Worm (Caenorhabditis elegans) whole organism, L2 larva: ENCODE results near the gene srdh-1.

Experiments used
- C34F6.9 ChIP-seq: fragments of 150-350 bp; optimal IDR thresholded peaks from 2 replicates; lab custom pipeline; 2014; ENCODE audit warnings: missing biosample characterization, missing genetic modification characterization
- F13H6.1 ChIP-seq: sonication (generic microtip); optimal IDR thresholded peaks from 2 replicates; lab custom pipeline; 2016; ENCODE audit warnings: missing genetic modification characterization, missing compliant biosample characterization
- R02D3.7 ChIP-seq: fragments of 150-350 bp; optimal IDR thresholded peaks from 2 replicates; lab custom pipeline; 2014; ENCODE audit warnings: missing biosample characterization, missing genetic modification characterization
- ZK546.5 ChIP-seq: sonication (generic microtip); optimal IDR thresholded peaks from 2 replicates; lab custom pipeline; 2017; ENCODE audit warnings: missing biosample characterization, missing genetic modification characterization
- alr-1 ChIP-seq: fragments of 150-350 bp; optimal IDR thresholded peaks from 2 replicates; lab custom pipeline; 2014; ENCODE audit warnings: missing biosample characterization, missing genetic modification characterization
- aly-2 ChIP-seq: fragments of 150-350 bp; optimal IDR thresholded peaks from 2 replicates; lab custom pipeline; 2014; ENCODE audit warnings: missing biosample characterization, missing genetic modification characterization
- ama-1 ChIP-seq: fragments of 150-350 bp; optimal IDR thresholded peaks from 2 replicates; lab custom pipeline; 2018; ENCODE audit warnings: inconsistent platforms
- blmp-1 ChIP-seq: sonication (generic microtip); optimal IDR thresholded peaks from 2 replicates; lab custom pipeline; 2017; ENCODE audit warnings: missing genetic modification characterization, mild to moderate bottlenecking, missing compliant biosample characterization, antibody characterized with exemption, moderate library complexity; ENCODE audit not compliant: insufficient read depth
- ceh-16 ChIP-seq: fragments of 150-350 bp; optimal IDR thresholded peaks from 2 replicates; lab custom pipeline; 2014; ENCODE audit warnings: missing biosample characterization, missing genetic modification characterization
- ceh-82 ChIP-seq: fragments of 150-350 bp; optimal IDR thresholded peaks from 2 replicates; lab custom pipeline; 2014; ENCODE audit warnings: missing biosample characterization, missing genetic modification characterization
- crh-2 ChIP-seq: sonication (generic microtip); optimal IDR thresholded peaks from 2 replicates; lab custom pipeline; 2017; ENCODE audit warnings: missing biosample characterization, missing genetic modification characterization
- dmd-4 ChIP-seq: sonication (generic microtip); optimal IDR thresholded peaks from 2 replicates; lab custom pipeline; 2017; ENCODE audit warnings: missing biosample characterization, missing genetic modification characterization
- egl-27 ChIP-seq: sonication (generic microtip); optimal IDR thresholded peaks from 3 replicates; lab custom pipeline; 2017; ENCODE audit warnings: missing biosample characterization, missing genetic modification reagents, missing genetic modification characterization
- elt-1 ChIP-seq: fragments of 150-350 bp; optimal IDR thresholded peaks from 2 replicates; lab custom pipeline; 2014; ENCODE audit warnings: missing biosample characterization, missing genetic modification characterization
- fos-1 ChIP-seq: fragments of 150-350 bp; optimal IDR thresholded peaks from 2 replicates; lab custom pipeline; 2014; ENCODE audit warnings: missing biosample characterization, missing genetic modification characterization
- gmeb-1 ChIP-seq: fragments of 150-350 bp; optimal IDR thresholded peaks from 2 replicates; lab custom pipeline; 2014; ENCODE audit warnings: missing biosample characterization, missing genetic modification characterization
- lin-39 ChIP-seq: fragments of 150-350 bp; optimal IDR thresholded peaks from 2 replicates; lab custom pipeline; 2014; ENCODE audit warnings: missing biosample characterization, missing genetic modification reagents, missing genetic modification characterization
- lsy-2 ChIP-seq, 2 experiments: fragments of 150-350 bp in 1 of 2; sonication (generic microtip) in 1 of 2; optimal IDR thresholded peaks; 2 replicates each; lab custom pipeline; 2014 to 2017; ENCODE audit warnings: missing biosample characterization in 2 of 2, missing genetic modification characterization in 2 of 2
- mbf-1 ChIP-seq: sonication (generic microtip); optimal IDR thresholded peaks from 2 replicates; lab custom pipeline; 2017; ENCODE audit warnings: missing biosample characterization, missing genetic modification characterization
- nhr-10 ChIP-seq: sonication (generic microtip); optimal IDR thresholded peaks from 2 replicates; lab custom pipeline; 2017; ENCODE audit warnings: missing biosample characterization, missing genetic modification characterization
- nhr-11 ChIP-seq: fragments of 150-350 bp; optimal IDR thresholded peaks from 2 replicates; lab custom pipeline; 2014; ENCODE audit warnings: missing biosample characterization, missing genetic modification characterization
- nhr-12 ChIP-seq: fragments of 150-350 bp; optimal IDR thresholded peaks from 2 replicates; lab custom pipeline; 2014; ENCODE audit warnings: missing biosample characterization, missing genetic modification characterization
- nhr-129 ChIP-seq: fragments of 150-350 bp; optimal IDR thresholded peaks from 2 replicates; lab custom pipeline; 2014; ENCODE audit warnings: missing biosample characterization, missing genetic modification characterization
- nhr-23 ChIP-seq: fragments of 150-350 bp; optimal IDR thresholded peaks from 2 replicates; lab custom pipeline; 2014; ENCODE audit warnings: missing biosample characterization, missing genetic modification reagents, missing genetic modification characterization
- nhr-25 ChIP-seq: fragments of 150-350 bp; sonication (generic microtip); optimal IDR thresholded peaks from 3 replicates; lab custom pipeline; 2014; ENCODE audit warnings: missing biosample characterization, missing genetic modification characterization
- nhr-6 ChIP-seq: fragments of 150-350 bp; optimal IDR thresholded peaks from 2 replicates; lab custom pipeline; 2014; ENCODE audit warnings: missing biosample characterization, missing genetic modification characterization
- nhr-77 ChIP-seq: fragments of 150-350 bp; optimal IDR thresholded peaks from 2 replicates; lab custom pipeline; 2014; ENCODE audit warnings: missing biosample characterization, missing genetic modification characterization
- peb-1 ChIP-seq: fragments of 150-350 bp; optimal IDR thresholded peaks from 2 replicates; lab custom pipeline; 2014; ENCODE audit warnings: missing biosample characterization, missing genetic modification characterization
- sem-4 ChIP-seq: fragments of 150-350 bp; optimal IDR thresholded peaks from 2 replicates; lab custom pipeline; 2014; ENCODE audit warnings: missing biosample characterization, missing genetic modification reagents, missing genetic modification characterization
- skn-1 ChIP-seq: sonication (generic microtip); optimal IDR thresholded peaks from 2 replicates; lab custom pipeline; 2017; ENCODE audit warnings: missing biosample characterization, missing genetic modification characterization
- sma-3 ChIP-seq: sonication (generic microtip); optimal IDR thresholded peaks from 2 replicates; lab custom pipeline; 2016; ENCODE audit warnings: missing genetic modification reagents, missing genetic modification characterization, missing compliant biosample characterization
- snpc-4 ChIP-seq: fragments of 150-350 bp; optimal IDR thresholded peaks from 2 replicates; lab custom pipeline; 2014; ENCODE audit warnings: missing biosample characterization, missing genetic modification characterization
- unc-39 ChIP-seq: fragments of 150-350 bp; optimal IDR thresholded peaks from 2 replicates; lab custom pipeline; 2014; ENCODE audit warnings: missing biosample characterization, missing genetic modification characterization
- unc-55 ChIP-seq: fragments of 150-350 bp; sonication (generic microtip); optimal IDR thresholded peaks from 3 replicates; lab custom pipeline; 2014; ENCODE audit warnings: missing biosample characterization, missing genetic modification reagents, missing genetic modification characterization
- zag-1 ChIP-seq: fragments of 150-350 bp; optimal IDR thresholded peaks from 2 replicates; lab custom pipeline; 2014; ENCODE audit warnings: missing biosample characterization, missing genetic modification characterization
- ztf-11 ChIP-seq: sonication (generic microtip); optimal IDR thresholded peaks from 2 replicates; lab custom pipeline; 2017; ENCODE audit warnings: missing biosample characterization, missing genetic modification characterization
- ztf-4 ChIP-seq: fragments of 150-350 bp; optimal IDR thresholded peaks from 2 replicates; lab custom pipeline; 2014; ENCODE audit warnings: missing biosample characterization, missing genetic modification characterization

Gene srdh-1

DNA sequence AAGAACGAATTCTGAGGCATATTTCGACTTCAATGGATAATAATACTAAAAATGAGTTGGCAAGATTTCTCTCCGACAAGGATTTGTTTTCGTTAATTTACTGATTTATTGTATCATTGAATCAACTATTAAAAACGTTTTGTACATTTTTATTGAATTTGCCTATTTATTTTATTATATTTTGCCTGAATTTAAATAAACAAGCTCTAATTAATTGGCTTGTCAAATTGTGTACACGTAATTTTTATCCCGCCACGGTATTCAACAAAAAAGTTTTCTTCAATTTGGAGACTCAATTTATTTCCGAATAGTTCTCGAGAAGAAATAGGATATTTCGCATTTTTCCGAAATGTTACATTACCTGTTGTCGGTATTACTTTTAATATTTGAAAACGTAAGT lies 32.0 kb upstream of the srdh-1 start, which contains the start of gene M110.7:
TSS of gene M110.7 (plus strand) at position 301 of the 400 bp plus-strand sequence.
- TF ChIP-seq F13H6.1, result no peak
- TF ChIP-seq zag-1 (tag; lab: Kevin White, UChicago), result no peak

DNA sequence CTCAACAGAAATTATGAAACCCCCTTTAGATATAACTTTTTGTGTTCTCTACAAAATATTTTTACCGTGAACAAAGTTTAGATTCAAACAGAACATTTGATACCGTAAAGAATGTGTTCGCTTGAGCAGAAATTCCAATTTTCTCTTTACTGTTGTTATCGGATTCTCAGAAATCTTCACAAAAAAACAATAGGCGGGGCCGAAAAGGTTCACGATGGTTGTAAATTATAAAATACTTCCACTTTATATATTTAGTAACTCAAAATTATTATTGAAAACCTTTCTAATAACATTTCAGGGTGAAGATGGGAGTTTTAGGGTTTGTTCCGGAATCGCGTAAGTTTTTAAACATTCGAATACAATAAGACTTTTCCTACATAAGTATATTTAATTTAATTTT lies 26.3 kb upstream of the srdh-1 start, which contains the start of gene nlp-5:
TSS of gene nlp-5 (plus strand) at position 301 of the 400 bp plus-strand sequence.
- no peak for TF ChIP-seq alr-1
- TF ChIP-seq sma-3 (GFP tag; lab: Kevin White, UChicago), result no peak

DNA sequence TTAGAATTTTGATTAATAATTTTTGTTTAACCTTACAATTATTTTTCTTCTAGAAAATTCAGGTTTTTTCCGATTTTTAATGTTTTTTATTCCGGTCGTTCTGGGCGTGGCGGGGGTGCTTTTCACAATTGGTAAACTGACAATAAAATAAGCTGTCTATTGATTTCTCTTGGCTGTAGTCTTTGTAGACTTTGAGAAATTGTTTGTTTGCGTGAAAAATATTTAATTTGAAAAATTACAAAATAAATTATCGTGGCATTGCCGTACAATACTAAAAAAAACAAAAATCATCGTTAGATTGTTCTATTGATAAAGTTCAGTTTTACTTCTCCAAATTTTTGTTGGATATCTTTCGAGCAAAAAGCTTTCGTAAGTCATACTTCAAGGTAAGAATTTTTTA lies 18.0 kb upstream of the srdh-1 start, which contains the start of gene F35C11.3:
TSS of gene F35C11.3 (plus strand) at position 301 of the 400 bp plus-strand sequence.
- TF ChIP-seq gmeb-1, result no peak
- no peak for TF ChIP-seq crh-2 (tag; lab: Kevin White, UChicago)
- no peak for TF ChIP-seq unc-39 (tag; lab: Kevin White, UChicago)
- TF ChIP-seq sem-4, result no peak
- TF ChIP-seq snpc-4, result no peak
- no peak for TF ChIP-seq F13H6.1
- TF ChIP-seq lin-39, result no peak

DNA sequence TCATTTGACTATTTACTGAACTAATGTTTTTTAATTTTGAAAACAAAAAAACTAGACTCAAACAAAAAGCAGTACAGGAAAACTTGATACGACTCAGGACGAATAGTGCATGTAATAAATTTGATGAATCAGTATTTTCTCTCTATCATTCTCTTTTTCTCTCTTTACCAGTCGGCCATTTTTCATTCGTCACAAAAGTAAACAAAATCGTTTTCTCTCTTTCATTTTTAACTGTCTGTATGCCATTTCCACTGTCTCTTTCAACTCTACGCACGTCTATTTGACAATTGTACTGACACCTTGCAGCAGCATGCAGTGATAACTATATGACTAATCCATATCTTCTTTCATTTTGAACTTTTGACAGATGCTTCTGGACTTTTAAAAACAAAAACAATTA lies 15.7 kb upstream of the srdh-1 start, which contains the start of the genes F35C11.2 and F35C11.4:
TSS of gene F35C11.2 (minus strand) at position 90 of the 400 bp plus-strand sequence.
TSS of gene F35C11.4 (plus strand) at position 260 of the 400 bp plus-strand sequence.
- TF ChIP-seq nhr-23 (no peak), gmeb-1 (peak; percentile 37), elt-1 (tag; lab: Kevin White, UChicago) (no peak), nhr-25 (tag; lab: Kevin White, UChicago) (no peak), sem-4 (no peak), sma-3 (GFP tag; lab: Kevin White, UChicago) (peak; percentile 31), alr-1 (no peak), egl-27 (tag; lab: Kevin White, UChicago) (no peak), nhr-10 (tag; lab: Kevin White, UChicago) (no peak), ztf-4 (tag; lab: Kevin White, UChicago) (no peak), dmd-4 (tag; lab: Kevin White, UChicago) (no peak), nhr-129 (peak; percentile 2), nhr-77 (tag; lab: Kevin White, UChicago) (no peak), ama-1 (no peak), lsy-2 (tag; optimal IDR thresholded peaks at IDR 0.05; lab: Kevin White, UChicago) (no peak), ceh-82 (no peak), fos-1 (tag; lab: Kevin White, UChicago) (peak; percentile 98), nhr-6 (no peak), aly-2 (tag; lab: Kevin White, UChicago) (no peak), skn-1 (tag; lab: Kevin White, UChicago) (no peak), C34F6.9 (tag; lab: Kevin White, UChicago) (no peak), blmp-1 (tag; lab: Kevin White, UChicago) (no peak), zag-1 (tag; lab: Kevin White, UChicago) (no peak), ztf-11 (no peak)

DNA sequence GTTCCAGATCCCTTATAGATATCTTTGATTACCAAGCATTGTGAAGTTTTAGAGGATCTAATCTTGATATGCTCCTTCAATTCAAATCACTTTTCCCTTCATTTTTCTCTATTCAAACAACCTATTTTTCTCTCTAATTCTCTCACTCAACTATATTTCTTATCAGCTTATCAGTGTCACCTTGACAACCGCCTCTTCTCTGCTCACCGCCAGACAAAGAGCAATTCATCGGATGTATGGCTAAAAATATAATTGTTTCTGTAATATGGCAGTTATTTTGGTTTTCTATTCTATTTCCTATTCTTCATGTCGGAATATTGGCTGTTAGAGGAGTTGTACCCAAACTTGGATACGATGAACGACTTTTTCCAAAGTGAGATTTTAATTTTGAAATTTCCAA lies 14.8 kb upstream of the srdh-1 start:
- no peak for TF ChIP-seq nhr-23
- peak; percentile 20 for TF ChIP-seq fos-1 (tag; lab: Kevin White, UChicago)

DNA sequence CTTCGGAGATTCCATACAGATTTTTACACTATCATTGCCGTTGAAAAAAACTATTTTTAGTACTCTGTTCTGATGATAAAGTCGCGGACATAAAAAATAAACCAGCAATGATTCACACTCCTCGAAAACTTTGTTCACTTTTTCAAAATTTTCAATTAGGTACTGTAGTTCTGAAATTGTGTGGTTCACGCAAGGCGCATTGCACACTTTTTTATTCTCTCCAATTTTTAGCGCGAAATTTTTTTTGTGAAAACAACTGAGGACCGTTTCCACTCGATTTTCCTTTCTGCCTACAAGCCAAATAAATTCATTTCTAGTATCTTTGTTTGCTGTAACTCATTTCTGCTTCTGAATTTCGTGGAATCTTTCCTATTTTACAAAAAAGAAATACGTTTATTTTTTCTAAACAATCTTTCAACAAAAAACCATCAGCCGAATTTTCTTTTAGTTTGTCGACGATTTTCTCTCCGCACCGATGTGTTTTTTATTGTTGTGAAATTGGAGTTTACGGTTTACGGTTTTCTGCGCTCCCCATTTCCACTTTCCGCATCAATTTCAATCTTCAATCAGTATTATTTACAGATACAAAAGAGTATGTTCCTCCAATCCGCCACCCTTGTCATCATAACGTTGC lies 11.2 kb upstream of the srdh-1 start, which contains the start of gene F35C11.5:
TSS of gene F35C11.5 (plus strand) at position 584 of the 634 bp plus-strand sequence.
- TF ChIP-seq lin-39 (no peak), R02D3.7 (tag; lab: Kevin White, UChicago) (no peak), unc-55 (GFP tag; lab: Kevin White, UChicago) (no peak)

DNA sequence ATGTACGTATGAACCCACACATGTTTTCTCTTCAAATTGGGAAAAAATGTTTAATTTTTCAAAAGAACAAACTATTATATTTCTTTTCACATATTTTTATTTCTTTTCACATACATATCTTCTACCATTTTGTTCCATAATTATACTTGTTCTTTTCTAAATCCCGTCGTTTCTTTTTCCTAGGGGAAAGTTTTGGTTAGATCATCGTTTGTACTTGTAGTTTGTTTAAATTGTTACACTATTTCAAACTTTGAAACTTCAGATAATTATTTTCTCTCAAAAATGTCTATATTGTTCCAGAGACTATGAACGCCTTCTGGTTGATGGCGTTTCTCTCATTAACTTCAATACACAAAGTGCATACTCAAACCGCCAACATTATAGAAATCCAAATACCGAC lies 8.4 kb upstream of the srdh-1 start, which contains the start of gene F35C11.7:
TSS of gene F35C11.7 (plus strand) at position 301 of the 400 bp plus-strand sequence.
- TF ChIP-seq mbf-1 (tag; lab: Kevin White, UChicago) (no peak), blmp-1 (tag; lab: Kevin White, UChicago) (no peak), ceh-82 (no peak), nhr-10 (tag; lab: Kevin White, UChicago) (no peak), nhr-6 (no peak), R02D3.7 (tag; lab: Kevin White, UChicago) (no peak), nhr-12 (tag; lab: Kevin White, UChicago) (no peak), dmd-4 (tag; lab: Kevin White, UChicago) (no peak), peb-1 (tag; lab: Kevin White, UChicago) (no peak), ceh-16 (tag; lab: Kevin White, UChicago) (no peak), fos-1 (tag; lab: Kevin White, UChicago) (no peak), alr-1 (no peak), nhr-11 (tag; lab: Kevin White, UChicago) (no peak), egl-27 (tag; lab: Kevin White, UChicago) (no peak), ztf-4 (tag; lab: Kevin White, UChicago) (no peak), ZK546.5 (no peak)
